Worm (Caenorhabditis elegans) whole organism, L4 larva: ENCODE data around the gene ceh-76.

ENCODE experiments used
- dpl-1 ChIP-seq: fragments of 150-350 bp; optimal IDR thresholded peaks from 2 replicates; lab custom pipeline; 2014; ENCODE audit warnings: missing biosample characterization, missing genetic modification reagents, missing genetic modification characterization
- egl-27 ChIP-seq: sonication (generic microtip); optimal IDR thresholded peaks from 3 replicates; lab custom pipeline; 2017; ENCODE audit warnings: missing biosample characterization, missing genetic modification reagents, missing genetic modification characterization
- fos-1 ChIP-seq: fragments of 150-350 bp; optimal IDR thresholded peaks from 2 replicates; lab custom pipeline; 2014; ENCODE audit warnings: missing biosample characterization, missing genetic modification characterization
- hlh-11 ChIP-seq: fragments of 200-800 bp; sonication (Bioruptor generic); optimal IDR thresholded peaks from 2 replicates; lab custom pipeline; 2018; ENCODE audit warnings: mild to moderate bottlenecking, missing genetic modification characterization, missing compliant biosample characterization
- zag-1 ChIP-seq: fragments of 150-350 bp; optimal IDR thresholded peaks from 2 replicates; lab custom pipeline; 2014; ENCODE audit warnings: missing biosample characterization, missing genetic modification characterization

DNA sequence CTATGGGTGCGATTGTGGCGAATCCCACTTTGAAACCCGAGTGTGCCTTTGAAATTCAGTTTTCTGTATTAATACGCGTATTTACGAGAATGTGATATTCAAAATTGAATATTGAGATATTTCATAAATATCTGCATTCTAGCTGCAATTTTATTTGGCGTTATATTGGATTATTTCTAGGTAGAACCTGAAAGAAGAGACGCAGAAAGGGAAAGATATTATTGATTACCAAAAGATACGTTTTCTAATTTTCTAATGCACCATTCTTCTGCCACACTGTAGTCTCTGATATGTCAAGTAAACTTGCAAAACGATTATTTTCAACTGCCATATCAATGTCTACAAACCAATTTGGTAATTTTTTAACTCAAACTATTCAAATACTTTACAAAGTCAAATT is 27.6 kb upstream of the ceh-76 start, which contains the start of gene ech-3:
- TF ChIP-seq fos-1 (tag; lab: Kevin White, UChicago): no peak
- no peak for TF ChIP-seq egl-27
- TF ChIP-seq hlh-11 (tag; lab: Kevin White, UChicago): no peak
- no peak for TF ChIP-seq zag-1 (tag; lab: Kevin White, UChicago)
- TF ChIP-seq dpl-1 (GFP tag; lab: Kevin White, UChicago): no peak
